Worm (Caenorhabditis elegans) whole organism, L4 larva: ENCODE measurements around the gene pch-2.

Source experiments
- D1046.2 ChIP-seq: fragments of 200-800 bp; sonication (Bioruptor generic); IDR thresholded peaks from 2 replicates; pipeline ENCODE4 v1.3.6; 2022; ENCODE audit warnings: missing genetic modification characterization, missing compliant biosample characterization
- F26F4.8 ChIP-seq: fragments of 200-800 bp; sonication (Bioruptor generic); conservative IDR thresholded peaks from 2 replicates; pipeline ENCODE4 v1.3.6; 2022; ENCODE audit warnings: missing genetic modification characterization, missing compliant biosample characterization
- F37D6.2 ChIP-seq: sonication (generic microtip); optimal IDR thresholded peaks from 2 replicates; lab custom pipeline; 2016; ENCODE audit warnings: mild to moderate bottlenecking, missing genetic modification characterization, missing compliant biosample characterization
- F49E8.2 ChIP-seq: sonication (generic microtip); optimal IDR thresholded peaks from 2 replicates; lab custom pipeline; 2016; ENCODE audit warnings: missing compliant biosample characterization, mild to moderate bottlenecking, missing genetic modification characterization, borderline replicate concordance
- T20F7.1 ChIP-seq: fragments of 200-800 bp; sonication (Bioruptor generic); optimal IDR thresholded peaks from 2 replicates; lab custom pipeline; 2018; ENCODE audit warnings: mild to moderate bottlenecking, missing genetic modification characterization, missing compliant biosample characterization
- Y48G9A.11 ChIP-seq: fragments of 200-800 bp; sonication (Bioruptor generic); IDR thresholded peaks from 2 replicates; pipeline ENCODE4 v1.3.6; 2022; ENCODE audit warnings: missing genetic modification reagents, missing genetic modification characterization, missing compliant biosample characterization
- aly-2 ChIP-seq: sonication (generic microtip); optimal IDR thresholded peaks from 2 replicates; lab custom pipeline; 2018; ENCODE audit warnings: missing biosample characterization, missing genetic modification characterization
- arid-1 ChIP-seq: fragments of 200-800 bp; sonication (Bioruptor generic); conservative IDR thresholded peaks from 2 replicates; pipeline ENCODE4 v1.3.6; 2022; ENCODE audit warnings: missing genetic modification reagents, missing genetic modification characterization, missing compliant biosample characterization
- ceh-44 ChIP-seq: fragments of 200-800 bp; sonication (Bioruptor generic); IDR thresholded peaks from 2 replicates; pipeline ENCODE4 v1.3.6; 2022; ENCODE audit warnings: missing genetic modification reagents, missing genetic modification characterization, missing compliant biosample characterization
- cey-2 ChIP-seq: sonication (generic microtip); optimal IDR thresholded peaks from 3 replicates; lab custom pipeline; 2017; ENCODE audit warnings: missing genetic modification characterization, mild to moderate bottlenecking, missing compliant biosample characterization, antibody characterized with exemption, borderline replicate concordance; ENCODE audit not compliant: insufficient read depth
- daf-19 ChIP-seq: fragments of 200-800 bp; sonication (Bioruptor generic); conservative IDR thresholded peaks from 2 replicates; pipeline ENCODE4 v1.3.6; 2022; ENCODE audit warnings: missing genetic modification characterization, missing compliant biosample characterization
- dpl-1 ChIP-seq: fragments of 150-350 bp; optimal IDR thresholded peaks from 2 replicates; lab custom pipeline; 2014; ENCODE audit warnings: missing biosample characterization, missing genetic modification reagents, missing genetic modification characterization
- dve-1 ChIP-seq: sonication (generic microtip); optimal IDR thresholded peaks from 2 replicates; lab custom pipeline; 2017; ENCODE audit warnings: antibody characterized with exemption, mild to moderate bottlenecking, missing genetic modification characterization, missing compliant biosample characterization; ENCODE audit not compliant: insufficient read depth
- hlh-30 ChIP-seq: sonication (generic microtip); optimal IDR thresholded peaks from 2 replicates; lab custom pipeline; 2017; ENCODE audit warnings: antibody characterized with exemption, mild to moderate bottlenecking, missing genetic modification characterization, missing compliant biosample characterization; ENCODE audit not compliant: insufficient read depth
- lim-7 ChIP-seq: fragments of 200-800 bp; sonication (Bioruptor generic); IDR thresholded peaks from 2 replicates; pipeline ENCODE4 v1.3.6; 2022; ENCODE audit warnings: missing genetic modification characterization, missing compliant biosample characterization
- lin-15B ChIP-seq: fragments of 150-350 bp; sonication (generic microtip); optimal IDR thresholded peaks from 3 replicates; lab custom pipeline; 2014; ENCODE audit warnings: missing biosample characterization, missing genetic modification characterization
- lin-38 ChIP-seq: fragments of 200-800 bp; sonication (Bioruptor generic); IDR thresholded peaks from 2 replicates; pipeline ENCODE4 v1.3.6; 2022; ENCODE audit warnings: missing genetic modification reagents, missing genetic modification characterization, missing compliant biosample characterization
- lsy-2 ChIP-seq, 2 experiments: fragments of 150-350 bp in 1 of 2; sonication (generic microtip) in 1 of 2; optimal IDR thresholded peaks; 2 replicates each; lab custom pipeline; 2014 to 2017; ENCODE audit warnings: missing biosample characterization in 2 of 2, missing genetic modification characterization in 2 of 2
- mdt-29 ChIP-seq: fragments of 200-800 bp; sonication (Bioruptor generic); IDR thresholded peaks from 2 replicates; pipeline ENCODE4 v1.3.6; 2022; ENCODE audit warnings: missing genetic modification reagents, missing genetic modification characterization, missing compliant biosample characterization
- mep-1 ChIP-seq: fragments of 150-350 bp; sonication (generic microtip); optimal IDR thresholded peaks from 3 replicates; lab custom pipeline; 2014; ENCODE audit warnings: missing biosample characterization, missing genetic modification characterization
- mes-2 ChIP-seq: sonication (generic microtip); optimal IDR thresholded peaks from 2 replicates; lab custom pipeline; 2016; ENCODE audit warnings: missing genotype, mild to moderate bottlenecking, missing genetic modification characterization, missing compliant biosample characterization; ENCODE audit not compliant: poor library complexity, severe bottlenecking
- nhr-10 ChIP-seq: fragments of 150-350 bp; optimal IDR thresholded peaks from 2 replicates; lab custom pipeline; 2014; ENCODE audit warnings: missing biosample characterization, missing genetic modification characterization
- nhr-25 ChIP-seq: sonication (generic microtip); optimal IDR thresholded peaks from 2 replicates; lab custom pipeline; 2017; ENCODE audit warnings: missing genetic modification characterization, mild to moderate bottlenecking, missing compliant biosample characterization, antibody characterized with exemption, moderate library complexity, borderline replicate concordance; ENCODE audit not compliant: insufficient read depth
- nhr-28 ChIP-seq: fragments of 150-350 bp; optimal IDR thresholded peaks from 2 replicates; lab custom pipeline; 2014; ENCODE audit warnings: missing biosample characterization, missing genetic modification characterization
- nhr-48 ChIP-seq: sonication (generic microtip); optimal IDR thresholded peaks from 2 replicates; lab custom pipeline; 2016; ENCODE audit warnings: mild to moderate bottlenecking, missing genetic modification characterization, missing compliant biosample characterization
- nhr-6 ChIP-seq: fragments of 150-350 bp; optimal IDR thresholded peaks from 2 replicates; lab custom pipeline; 2014; ENCODE audit warnings: missing biosample characterization, missing genetic modification characterization
- nhr-76 ChIP-seq: fragments of 150-350 bp; optimal IDR thresholded peaks from 2 replicates; lab custom pipeline; 2014; ENCODE audit warnings: missing biosample characterization, missing genetic modification characterization
- nhr-77 ChIP-seq: fragments of 150-350 bp; optimal IDR thresholded peaks from 2 replicates; lab custom pipeline; 2014; ENCODE audit warnings: missing biosample characterization, missing genetic modification characterization
- sdz-12 ChIP-seq: fragments of 200-800 bp; sonication (Bioruptor generic); optimal IDR thresholded peaks from 2 replicates; lab custom pipeline; 2018; ENCODE audit warnings: mild to moderate bottlenecking, missing genetic modification characterization, missing compliant biosample characterization
- skn-1 ChIP-seq: fragments of 150-350 bp; optimal IDR thresholded peaks from 2 replicates; lab custom pipeline; 2014; ENCODE audit warnings: missing biosample characterization, missing genetic modification characterization
- snpc-1.2 ChIP-seq: fragments of 200-800 bp; sonication (Bioruptor generic); IDR thresholded peaks from 2 replicates; pipeline ENCODE4 v1.3.6; 2022; ENCODE audit warnings: missing genetic modification reagents, missing genetic modification characterization, missing compliant biosample characterization
- snpc-4 ChIP-seq: fragments of 150-350 bp; optimal IDR thresholded peaks from 2 replicates; lab custom pipeline; 2014; ENCODE audit warnings: missing biosample characterization, missing genetic modification characterization
- spr-1 ChIP-seq: sonication (generic microtip); optimal IDR thresholded peaks from 2 replicates; lab custom pipeline; 2016; ENCODE audit warnings: mild to moderate bottlenecking, missing genetic modification characterization, missing compliant biosample characterization
- spr-3 ChIP-seq: fragments of 200-800 bp; sonication (Bioruptor generic); optimal IDR thresholded peaks from 2 replicates; lab custom pipeline; 2018; ENCODE audit warnings: mild to moderate bottlenecking, missing genetic modification characterization, missing compliant biosample characterization
- unc-130 ChIP-seq: sonication (generic microtip); optimal IDR thresholded peaks from 2 replicates; lab custom pipeline; 2016; ENCODE audit warnings: missing genetic modification reagents, missing genetic modification characterization, missing compliant biosample characterization
- vab-7 ChIP-seq: fragments of 200-800 bp; sonication (Bioruptor generic); IDR thresholded peaks from 2 replicates; pipeline ENCODE4 v1.3.6; 2022; ENCODE audit warnings: missing genetic modification reagents, missing genetic modification characterization, missing compliant biosample characterization

pch-2 gene

DNA sequence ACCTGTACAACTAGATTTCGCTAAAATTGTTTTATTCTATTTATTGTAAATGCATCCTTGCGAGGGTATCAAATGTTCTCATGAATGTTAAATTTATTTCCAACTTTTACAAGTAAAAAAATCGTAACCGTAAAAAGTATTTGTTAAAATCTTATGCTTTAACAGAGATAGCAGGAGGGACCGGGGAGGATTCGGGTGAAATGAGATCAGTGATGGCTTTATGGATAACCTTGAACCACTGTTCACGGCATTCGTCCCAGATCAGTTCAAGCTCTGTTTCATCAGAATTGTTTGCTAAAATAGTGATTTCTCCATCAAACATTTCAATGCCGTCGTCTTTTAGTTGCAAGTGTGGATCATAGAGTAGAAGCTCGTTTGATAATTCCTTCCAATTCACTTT lies 17.0 kb upstream of the pch-2 start:
- TF ChIP-seq F49E8.2 (peak; percentile 1), skn-1 (tag; lab: Kevin White, UChicago) (no peak), mes-2 (tag; lab: Kevin White, UChicago) (peak; percentile 5), daf-19 (GFP tag; lab: Robert Waterston, UW) (no peak), D1046.2 (GFP tag; lab: Robert Waterston, UW) (no peak), ceh-44 (GFP tag; lab: Robert Waterston, UW) (no peak), nhr-25 (tag; lab: Kevin White, UChicago) (no peak), arid-1 (0 out of 2 replicates have a peak, but pooled peaks have one; percentile 10), lin-38 (GFP tag; lab: Robert Waterston, UW) (peak; percentile 51), nhr-10 (tag; lab: Kevin White, UChicago) (no peak), F37D6.2 (tag; lab: Kevin White, UChicago) (no peak), mdt-29 (GFP tag; lab: Robert Waterston, UW) (no peak), lim-7 (GFP tag; lab: Robert Waterston, UW) (no peak), spr-1 (no peak), nhr-6 (tag; lab: Kevin White, UChicago) (no peak), F26F4.8 (GFP tag; lab: Robert Waterston, UW) (no peak), cey-2 (tag; lab: Kevin White, UChicago) (no peak), T20F7.1 (no peak), sdz-12 (GFP tag; lab: Kevin White, UChicago) (no peak), snpc-4 (no peak), lin-15B (no peak), aly-2 (peak; percentile 67)

DNA sequence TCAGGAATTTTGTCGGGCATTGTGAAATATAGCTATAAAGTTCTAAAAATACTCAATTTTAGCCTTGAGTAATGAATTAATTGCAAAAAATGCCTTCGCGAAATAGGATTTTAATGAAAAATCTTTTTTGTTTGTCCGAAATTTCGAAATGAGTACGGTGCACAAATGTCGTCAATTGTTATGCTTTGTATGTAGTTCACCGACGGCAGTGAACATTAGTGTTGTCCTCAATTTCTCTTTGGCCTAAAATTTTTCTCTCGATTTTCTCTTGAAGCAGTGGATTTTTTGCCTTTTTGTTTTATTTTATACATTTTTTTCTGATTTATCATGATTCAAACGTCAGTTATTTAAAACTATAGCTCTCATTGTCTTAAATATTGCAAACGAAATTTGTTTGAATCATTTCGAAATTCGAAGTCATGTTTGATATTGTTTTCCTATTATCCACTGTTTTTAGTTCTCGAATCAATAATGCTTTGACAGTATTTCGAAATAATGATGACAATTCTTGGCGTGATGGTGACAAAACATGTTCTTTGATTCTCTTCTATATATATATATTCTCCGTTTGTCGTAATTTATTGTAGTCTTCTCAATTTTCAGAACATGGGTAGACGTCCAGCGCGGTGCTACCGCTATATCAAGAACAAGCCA lies 14.7 kb upstream of the pch-2 start, which contains the start of the genes ints-11 and rpl-10:
Gene ints-11, minus strand, starts transcription at position 201 of the 654 bp plus-strand sequence.
Gene rpl-10, plus strand, starts transcription at position 604 of the 654 bp plus-strand sequence.
- TF ChIP-seq mep-1 (tag; lab: Kevin White, UChicago) (peak; percentile 25), lsy-2 (tag; optimal IDR thresholded peaks at IDR 0.05; lab: Kevin White, UChicago) (peak in 1 of 2 experiments; percentile 97), lin-38 (GFP tag; lab: Robert Waterston, UW) (peak; percentile 58), mes-2 (tag; lab: Kevin White, UChicago) (peak; percentile 69), nhr-77 (no peak), nhr-6 (tag; lab: Kevin White, UChicago) (peak; percentile 10), hlh-30 (tag; lab: Kevin White, UChicago) (peak; percentile 51), dpl-1 (GFP tag; lab: Kevin White, UChicago) (peak; percentile 68), nhr-76 (tag; lab: Kevin White, UChicago) (no peak), dve-1 (tag; lab: Kevin White, UChicago) (peak; percentile 20), nhr-28 (tag; lab: Kevin White, UChicago) (peak; percentile 7)

DNA sequence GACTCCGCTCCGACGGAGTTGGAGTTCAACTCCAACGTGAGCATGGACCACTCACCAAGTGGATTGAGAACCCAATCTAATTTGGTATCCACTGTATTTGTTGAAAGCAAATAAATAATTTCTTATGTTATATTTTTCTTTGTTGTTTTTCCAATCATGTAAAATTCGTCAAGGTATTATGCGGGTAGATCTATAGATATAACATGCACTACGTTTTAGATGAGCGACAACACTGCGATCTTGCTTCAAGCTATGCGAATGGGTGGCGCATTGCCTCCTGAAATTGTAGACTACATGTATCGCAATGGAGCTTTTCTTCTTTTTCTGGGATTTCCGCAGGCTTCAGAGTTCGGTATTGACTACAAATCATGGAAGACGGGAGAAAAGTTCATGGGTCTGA lies 13.6 kb upstream of the pch-2 start, which contains the start of gene F10B5.2:
Gene F10B5.2, plus strand, starts transcription at position 220 of the 400 bp plus-strand sequence.
- TF ChIP-seq vab-7: no peak
- 0 out of 2 replicates have a peak, but pooled peaks have one; percentile 48 for TF ChIP-seq F26F4.8 (GFP tag; lab: Robert Waterston, UW)
- TF ChIP-seq unc-130 (GFP tag; lab: Kevin White, UChicago): peak; percentile 8
- TF ChIP-seq arid-1: 0 out of 2 replicates have a peak, but pooled peaks have one; percentile 54
- no peak for TF ChIP-seq nhr-48 (tag; lab: Kevin White, UChicago)
- 0 out of 2 replicates have a peak, but pooled peaks have one; percentile 49 for TF ChIP-seq snpc-1.2
- peak; percentile 61 for TF ChIP-seq F49E8.2
- TF ChIP-seq Y48G9A.11 (GFP tag; lab: Robert Waterston, UW): 0 out of 2 replicates have a peak, but pooled peaks have one; percentile 48
- no peak for TF ChIP-seq spr-3 (GFP tag; lab: Kevin White, UChicago)
- TF ChIP-seq daf-19 (GFP tag; lab: Robert Waterston, UW): 0 out of 2 replicates have a peak, but pooled peaks have one; percentile 41
- TF ChIP-seq lin-38 (GFP tag; lab: Robert Waterston, UW): peak; percentile 50
- TF ChIP-seq, all 104 proteins: peak for 8
